Worm (Caenorhabditis elegans): Measurements from ENCODE around the gene irld-52.

- no peak for TF ChIP-seq nhr-21 (tag; optimal IDR thresholded peaks at IDR 0.05)
- no peak for TF ChIP-seq sma-3 (GFP tag; optimal IDR thresholded peaks at IDR 0.05)
- TF ChIP-seq R02D3.7 (tag; optimal IDR thresholded peaks at IDR 0.05): no peak
- TF ChIP-seq unc-62 (GFP tag; optimal IDR thresholded peaks at IDR 0.05): no peak
- TF ChIP-seq fos-1 (tag; optimal IDR thresholded peaks at IDR 0.05): no peak
- TF ChIP-seq lsy-2 (tag; optimal IDR thresholded peaks at IDR 0.05): no peak
Observed at ce11 chrV:15750130-15750529, 29.3 kb upstream of the irld-52 start, which contains the start of gene str-6.
